Fruit fly (Drosophila melanogaster): ENCODE measurements around the gene CG1640.

DNA sequence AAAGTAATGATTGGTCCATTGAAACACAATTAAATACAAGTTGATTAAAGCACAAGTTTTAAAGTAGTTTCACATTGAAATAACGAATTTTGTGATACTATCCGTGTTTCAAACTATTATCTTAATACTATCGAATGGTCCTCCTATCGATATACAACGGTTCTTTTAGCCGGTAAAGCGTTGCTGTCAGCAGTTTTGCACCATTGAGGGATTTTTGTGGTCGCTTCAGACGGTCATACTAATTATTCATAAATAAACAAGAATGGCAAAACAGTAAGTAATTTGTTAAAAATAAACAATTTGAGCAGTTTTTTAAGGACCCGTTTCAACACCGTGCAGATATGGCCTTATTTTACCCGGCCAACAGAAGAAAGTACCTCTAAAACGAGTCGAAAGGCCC is 32.3 kb upstream of the CG1640 start, which contains the start of gene CG15747:
- no peak for TF ChIP-seq CG13204 (GFP tag; optimal IDR thresholded peaks at IDR 0.05)
- TF ChIP-seq CG15710 (tag; optimal IDR thresholded peaks at IDR 0.05) = no peak
- TF ChIP-seq rn (GFP tag; IDR thresholded peaks at IDR 0.05) = no peak
- TF ChIP-seq CG4496 (GFP tag; IDR thresholded peaks at IDR 0.05) = no peak
- TF ChIP-seq CG17806 (tag; optimal IDR thresholded peaks at IDR 0.05) = no peak
- no peak for TF ChIP-seq CG34367 (tag; optimal IDR thresholded peaks at IDR 0.05)
- no peak for TF ChIP-seq Pif1A (GFP tag; optimal IDR thresholded peaks at IDR 0.05)
- no peak for TF ChIP-seq CG8159 (tag; optimal IDR thresholded peaks at IDR 0.05)
- TF ChIP-seq CG14655 (GFP tag; optimal IDR thresholded peaks at IDR 0.05) = no peak
- no peak for TF ChIP-seq CG12605 (GFP tag; IDR thresholded peaks at IDR 0.05)
- TF ChIP-seq CG8301 (tag; optimal IDR thresholded peaks at IDR 0.05) = no peak
- TF ChIP-seq CG32121 (GFP tag; IDR thresholded peaks at IDR 0.05) = no peak
